Worm (Caenorhabditis elegans) whole organism, late embryonic: ENCODE data around the gene mtx-2.

Source experiments
- C08G9.2 ChIP-seq: sonication (generic microtip); optimal IDR thresholded peaks from 2 replicates; lab custom pipeline; 2016; ENCODE audit warnings: mild to moderate bottlenecking, missing genetic modification characterization, moderate library complexity, missing compliant biosample characterization
- C38D4.7 ChIP-seq: fragments of 200-800 bp; sonication (Bioruptor generic); optimal IDR thresholded peaks from 2 replicates; lab custom pipeline; 2018; ENCODE audit warnings: mild to moderate bottlenecking, missing genetic modification characterization, moderate library complexity, missing compliant biosample characterization
- K02D7.2 ChIP-seq: sonication (generic microtip); optimal IDR thresholded peaks from 2 replicates; lab custom pipeline; 2017; ENCODE audit warnings: mild to moderate bottlenecking, missing genetic modification characterization, missing compliant biosample characterization
- K09A11.1 ChIP-seq: sonication (generic microtip); optimal IDR thresholded peaks from 2 replicates; lab custom pipeline; 2017; ENCODE audit warnings: antibody characterized with exemption, mild to moderate bottlenecking, missing genetic modification characterization, missing compliant biosample characterization; ENCODE audit not compliant: insufficient read depth
- T23F11.4 ChIP-seq: fragments of 200-800 bp; sonication (Bioruptor generic); optimal IDR thresholded peaks from 2 replicates; lab custom pipeline; 2018; ENCODE audit warnings: mild to moderate bottlenecking, missing genetic modification characterization, missing compliant biosample characterization
- ahr-1 ChIP-seq: sonication (generic microtip); optimal IDR thresholded peaks from 2 replicates; lab custom pipeline; 2016; ENCODE audit warnings: missing genetic modification characterization, missing compliant biosample characterization
- ama-1 ChIP-seq: fragments of 150-350 bp; optimal IDR thresholded peaks from 2 replicates; lab custom pipeline; 2014
- ceh-14 ChIP-seq: sonication (generic microtip); optimal IDR thresholded peaks from 2 replicates; lab custom pipeline; 2016; ENCODE audit warnings: missing genotype, missing genetic modification characterization, missing compliant biosample characterization
- ceh-18 ChIP-seq: sonication (generic microtip); optimal IDR thresholded peaks from 2 replicates; lab custom pipeline; 2016; ENCODE audit warnings: missing genetic modification characterization, missing compliant biosample characterization
- ceh-2 ChIP-seq: sonication (generic microtip); optimal IDR thresholded peaks from 2 replicates; lab custom pipeline; 2016; ENCODE audit warnings: missing genotype, missing genetic modification characterization, missing compliant biosample characterization
- ceh-22 ChIP-seq: sonication (generic microtip); optimal IDR thresholded peaks from 2 replicates; lab custom pipeline; 2017; ENCODE audit warnings: missing biosample characterization, missing genetic modification characterization
- ceh-24 ChIP-seq: sonication (generic microtip); optimal IDR thresholded peaks from 2 replicates; lab custom pipeline; 2016; ENCODE audit warnings: mild to moderate bottlenecking, missing genetic modification characterization, missing compliant biosample characterization
- ceh-31 ChIP-seq: sonication (generic microtip); optimal IDR thresholded peaks from 2 replicates; lab custom pipeline; 2016; ENCODE audit warnings: missing genetic modification characterization, missing compliant biosample characterization
- ceh-34 ChIP-seq: sonication (generic microtip); optimal IDR thresholded peaks from 2 replicates; lab custom pipeline; 2016; ENCODE audit warnings: mild to moderate bottlenecking, missing genetic modification characterization, missing compliant biosample characterization
- ceh-48 ChIP-seq: sonication (generic microtip); optimal IDR thresholded peaks from 2 replicates; lab custom pipeline; 2016; ENCODE audit warnings: missing genetic modification characterization, inconsistent platforms, missing compliant biosample characterization
- ceh-9 ChIP-seq: sonication (generic microtip); optimal IDR thresholded peaks from 2 replicates; lab custom pipeline; 2016; ENCODE audit warnings: mild to moderate bottlenecking, missing genetic modification characterization, inconsistent platforms, missing compliant biosample characterization
- elt-2 ChIP-seq: sonication (generic microtip); optimal IDR thresholded peaks from 2 replicates; lab custom pipeline; 2016; ENCODE audit warnings: missing genetic modification reagents, missing genetic modification characterization, missing compliant biosample characterization
- elt-4 ChIP-seq: sonication (generic microtip); optimal IDR thresholded peaks from 2 replicates; lab custom pipeline; 2016; ENCODE audit warnings: missing genetic modification characterization, missing compliant biosample characterization
- eyg-1 ChIP-seq: sonication (generic microtip); optimal IDR thresholded peaks from 2 replicates; lab custom pipeline; 2016; ENCODE audit warnings: missing genotype, missing genetic modification characterization, missing compliant biosample characterization
- fax-1 ChIP-seq: sonication (generic microtip); optimal IDR thresholded peaks from 2 replicates; lab custom pipeline; 2016; ENCODE audit warnings: missing genotype, missing genetic modification characterization, missing compliant biosample characterization
- fkh-10 ChIP-seq: fragments of 150-350 bp; optimal IDR thresholded peaks from 2 replicates; lab custom pipeline; 2014; ENCODE audit warnings: missing biosample characterization, missing genetic modification reagents, missing genetic modification characterization
- fkh-6 ChIP-seq: sonication (generic microtip); optimal IDR thresholded peaks from 2 replicates; lab custom pipeline; 2016; ENCODE audit warnings: missing genetic modification characterization, missing compliant biosample characterization
- gmeb-2 ChIP-seq: sonication (generic microtip); optimal IDR thresholded peaks from 2 replicates; lab custom pipeline; 2016; ENCODE audit warnings: missing genetic modification characterization, inconsistent platforms, missing compliant biosample characterization
- hlh-15 ChIP-seq: sonication (generic microtip); optimal IDR thresholded peaks from 2 replicates; lab custom pipeline; 2016; ENCODE audit warnings: missing genetic modification characterization, missing compliant biosample characterization
- hlh-30 ChIP-seq: sonication (generic microtip); optimal IDR thresholded peaks from 2 replicates; lab custom pipeline; 2017; ENCODE audit warnings: antibody characterized with exemption, missing genetic modification characterization, missing compliant biosample characterization; ENCODE audit not compliant: insufficient read depth
- hlh-6 ChIP-seq: sonication (generic microtip); optimal IDR thresholded peaks from 2 replicates; lab custom pipeline; 2016; ENCODE audit warnings: missing genotype, missing genetic modification characterization, missing compliant biosample characterization
- hlh-8 ChIP-seq: sonication (generic microtip); optimal IDR thresholded peaks from 2 replicates; lab custom pipeline; 2016; ENCODE audit warnings: missing genotype, missing genetic modification characterization, missing compliant biosample characterization
- lim-6 ChIP-seq: sonication (generic microtip); optimal IDR thresholded peaks from 2 replicates; lab custom pipeline; 2016; ENCODE audit warnings: missing genetic modification characterization, missing compliant biosample characterization
- madf-2 ChIP-seq: sonication (generic microtip); optimal IDR thresholded peaks from 2 replicates; lab custom pipeline; 2017; ENCODE audit warnings: missing genetic modification characterization, missing compliant biosample characterization
- nfya-1 ChIP-seq: sonication (generic microtip); optimal IDR thresholded peaks from 2 replicates; lab custom pipeline; 2017; ENCODE audit warnings: missing genetic modification characterization, mild to moderate bottlenecking, missing compliant biosample characterization, antibody characterized with exemption, moderate library complexity
- nhr-11 ChIP-seq: fragments of 150-350 bp; optimal IDR thresholded peaks from 2 replicates; lab custom pipeline; 2014; ENCODE audit warnings: missing biosample characterization, missing genetic modification characterization
- nhr-232 ChIP-seq: sonication (generic microtip); optimal IDR thresholded peaks from 2 replicates; lab custom pipeline; 2016; ENCODE audit warnings: missing genetic modification characterization, missing compliant biosample characterization
- npax-4 ChIP-seq: sonication (generic microtip); optimal IDR thresholded peaks from 2 replicates; lab custom pipeline; 2016; ENCODE audit warnings: missing genetic modification characterization, missing compliant biosample characterization
- odd-2 ChIP-seq: sonication (generic microtip); optimal IDR thresholded peaks from 2 replicates; lab custom pipeline; 2017; ENCODE audit warnings: antibody characterized with exemption, mild to moderate bottlenecking, missing genetic modification characterization, missing compliant biosample characterization
- pag-3 ChIP-seq: sonication (generic microtip); optimal IDR thresholded peaks from 2 replicates; lab custom pipeline; 2016; ENCODE audit warnings: missing compliant biosample characterization, missing genetic modification characterization, borderline replicate concordance
- pat-9 ChIP-seq: fragments of 200-800 bp; sonication (Bioruptor generic); optimal IDR thresholded peaks from 2 replicates; lab custom pipeline; 2018; ENCODE audit warnings: mild to moderate bottlenecking, missing genetic modification characterization, moderate library complexity, missing compliant biosample characterization
- pha-4 ChIP-seq: fragments of 150-350 bp; optimal IDR thresholded peaks from 2 replicates; lab custom pipeline; 2018; ENCODE audit warnings: missing biosample characterization, missing genetic modification reagents, missing genetic modification characterization
- pqm-1 ChIP-seq: sonication (generic microtip); optimal IDR thresholded peaks from 2 replicates; lab custom pipeline; 2016; ENCODE audit warnings: missing genetic modification characterization, missing compliant biosample characterization
- ref-2 ChIP-seq: sonication (generic microtip); optimal IDR thresholded peaks from 2 replicates; lab custom pipeline; 2016; ENCODE audit warnings: missing genetic modification characterization, missing compliant biosample characterization
- rnt-1 ChIP-seq: sonication (generic microtip); optimal IDR thresholded peaks from 2 replicates; lab custom pipeline; 2016; ENCODE audit warnings: missing genetic modification characterization, missing compliant biosample characterization
- sox-4 ChIP-seq: sonication (generic microtip); optimal IDR thresholded peaks from 2 replicates; lab custom pipeline; 2017; ENCODE audit warnings: mild to moderate bottlenecking, missing genetic modification characterization, inconsistent platforms, missing compliant biosample characterization
- tbx-2 ChIP-seq: sonication (generic microtip); optimal IDR thresholded peaks from 2 replicates; lab custom pipeline; 2016; ENCODE audit warnings: missing genetic modification characterization, missing compliant biosample characterization
- tbx-7 ChIP-seq: sonication (generic microtip); optimal IDR thresholded peaks from 2 replicates; lab custom pipeline; 2016; ENCODE audit warnings: missing genotype, missing genetic modification characterization, missing compliant biosample characterization
- unc-42 ChIP-seq: sonication (generic microtip); optimal IDR thresholded peaks from 2 replicates; lab custom pipeline; 2016; ENCODE audit warnings: missing genotype, missing genetic modification characterization, missing compliant biosample characterization
- unc-55 ChIP-seq: sonication (generic microtip); optimal IDR thresholded peaks from 2 replicates; lab custom pipeline; 2017; ENCODE audit warnings: missing biosample characterization, missing genetic modification reagents, missing genetic modification characterization

mtx-2 gene

ce11 chrIII:7729534-7730061 is 33.8 kb downstream of the mtx-2 start, which contains the start of gene ZK112.4 (continued):
- TF ChIP-seq K02D7.2 (tag; lab: Kevin White, UChicago) (no peak), nhr-232 (tag; lab: Kevin White, UChicago) (no peak), T23F11.4 (GFP tag; lab: Kevin White, UChicago) (peak; percentile 36), hlh-15 (no peak), hlh-8 (tag; lab: Kevin White, UChicago) (peak; percentile 19), ceh-34 (tag; lab: Kevin White, UChicago) (peak; percentile 88), ceh-18 (tag; lab: Kevin White, UChicago) (peak; percentile 93), lim-6 (no peak), nfya-1 (peak; percentile 54), ahr-1 (tag; lab: Kevin White, UChicago) (no peak), ceh-48 (no peak), gmeb-2 (no peak), ceh-31 (tag; lab: Kevin White, UChicago) (peak; percentile 78), fkh-10 (GFP tag; lab: Kevin White, UChicago) (no peak), fax-1 (tag; lab: Kevin White, UChicago) (no peak), unc-55 (GFP tag; lab: Kevin White, UChicago) (peak; percentile 82), ama-1 (lab: Kevin White, UChicago) (no peak), elt-4 (tag; lab: Kevin White, UChicago) (no peak), unc-42 (tag; lab: Kevin White, UChicago) (peak; percentile 31), eyg-1 (no peak), C38D4.7 (GFP tag; lab: Kevin White, UChicago) (peak; percentile 20), fkh-6 (tag; lab: Kevin White, UChicago) (no peak), rnt-1 (tag; lab: Kevin White, UChicago) (peak; percentile 83), ceh-9 (tag; lab: Kevin White, UChicago) (no peak), nhr-11 (tag; lab: Kevin White, UChicago) (no peak), hlh-6 (no peak), ref-2 (tag; lab: Kevin White, UChicago) (peak; percentile 63), C08G9.2 (tag; lab: Kevin White, UChicago) (peak; percentile 53), tbx-7 (peak; percentile 6), ceh-14 (tag; lab: Kevin White, UChicago) (peak; percentile 58), tbx-2 (tag; lab: Kevin White, UChicago) (peak; percentile 73), ceh-2 (peak; percentile 31), pqm-1 (tag; lab: Kevin White, UChicago) (no peak), ceh-22 (tag; lab: Kevin White, UChicago) (no peak), pat-9 (tag; lab: Kevin White, UChicago) (peak; percentile 2), elt-2 (tag; lab: Kevin White, UChicago) (peak; percentile 29), pha-4 (tag; lab: Kevin White, UChicago) (no peak), ceh-24 (no peak), odd-2 (tag; lab: Kevin White, UChicago) (no peak)

- TF ChIP-seq hlh-30 (tag; lab: Kevin White, UChicago) (no peak), sox-4 (tag; lab: Kevin White, UChicago) (no peak), pag-3 (no peak), rnt-1 (tag; lab: Kevin White, UChicago) (no peak), madf-2 (tag; lab: Kevin White, UChicago) (no peak), K09A11.1 (tag; lab: Kevin White, UChicago) (no peak), npax-4 (peak; percentile 7), odd-2 (tag; lab: Kevin White, UChicago) (no peak)
Measured at ce11 chrIII:7729062-7729461, 34.3 kb downstream of the mtx-2 start.
